Fruit fly (Drosophila melanogaster) whole organism, pupa: Measurements from ENCODE around the gene Naa40.

Source experiments
- CG10348 ChIP-seq: fragments of 200-800 bp; sonication (Bioruptor generic); IDR thresholded peaks from 2 replicates; pipeline ENCODE4 v1.3.6; 2022; ENCODE audit warnings: missing biosample characterization, missing genetic modification characterization
- CG12605 ChIP-seq: fragments of 200-800 bp; sonication (Bioruptor generic); IDR thresholded peaks from 2 replicates; pipeline ENCODE4 v1.3.6; 2022; ENCODE audit warnings: missing biosample characterization, missing genetic modification characterization
- CG13204 ChIP-seq: fragments of 200-800 bp; sonication (Bioruptor generic); optimal IDR thresholded peaks from 2 replicates; lab custom pipeline; 2018; ENCODE audit warnings: missing biosample characterization, mild to moderate bottlenecking, missing genetic modification characterization, moderate library complexity
- CG14655 ChIP-seq: fragments of 200-800 bp; sonication (Bioruptor generic); optimal IDR thresholded peaks from 3 replicates; lab custom pipeline; 2017; ENCODE audit warnings: mild to moderate bottlenecking, missing biosample characterization, missing genetic modification reagents, missing genetic modification characterization
- CG15710 ChIP-seq: fragments of 200-800 bp; sonication (Bioruptor generic); optimal IDR thresholded peaks from 2 replicates; lab custom pipeline; 2018; ENCODE audit warnings: missing biosample characterization, mild to moderate bottlenecking, missing genetic modification characterization, moderate library complexity
- CG17806 ChIP-seq: fragments of 200-800 bp; sonication (Bioruptor generic); optimal IDR thresholded peaks from 2 replicates; lab custom pipeline; 2018; ENCODE audit warnings: missing biosample characterization, mild to moderate bottlenecking, missing genetic modification characterization, moderate library complexity
- CG32121 ChIP-seq: fragments of 200-800 bp; sonication (Bioruptor generic); IDR thresholded peaks from 2 replicates; pipeline ENCODE4 v1.3.6; 2022; ENCODE audit warnings: missing biosample characterization, missing genetic modification characterization
- CG34367 ChIP-seq: fragments of 200-800 bp; sonication (Bioruptor generic); optimal IDR thresholded peaks from 2 replicates; lab custom pipeline; 2018; ENCODE audit warnings: missing biosample characterization, mild to moderate bottlenecking, missing genetic modification characterization
- CG4496 ChIP-seq: fragments of 200-800 bp; sonication (Bioruptor generic); IDR thresholded peaks from 3 replicates; pipeline ENCODE4 v1.3.6; 2022; ENCODE audit warnings: missing biosample characterization, missing genetic modification characterization
- CG8159 ChIP-seq: fragments of 200-800 bp; sonication (Bioruptor generic); optimal IDR thresholded peaks from 3 replicates; lab custom pipeline; 2018; ENCODE audit warnings: missing biosample characterization, mild to moderate bottlenecking, missing genetic modification characterization, moderate library complexity
- CG8301 ChIP-seq: fragments of 200-800 bp; sonication (Bioruptor generic); optimal IDR thresholded peaks from 2 replicates; lab custom pipeline; 2018; ENCODE audit warnings: missing biosample characterization, mild to moderate bottlenecking, missing genetic modification characterization
- CG9948 ChIP-seq: fragments of 200-800 bp; sonication (Bioruptor generic); optimal IDR thresholded peaks from 2 replicates; lab custom pipeline; 2018; ENCODE audit warnings: missing biosample characterization, mild to moderate bottlenecking, missing genetic modification characterization, moderate library complexity
- D1 ChIP-seq: fragments of 200-800 bp; sonication (Bioruptor generic); optimal IDR thresholded peaks from 2 replicates; lab custom pipeline; 2018; ENCODE audit warnings: missing biosample characterization, mild to moderate bottlenecking, missing genetic modification characterization, moderate library complexity
- EcR ChIP-seq: fragments of 200-800 bp; sonication (Bioruptor generic); optimal IDR thresholded peaks from 3 replicates; lab custom pipeline; 2019; ENCODE audit warnings: missing biosample characterization, missing genetic modification characterization, mild to moderate bottlenecking, moderate library complexity, missing genetic modification reagents
- Ets98B ChIP-seq: fragments of 200-800 bp; sonication (Bioruptor generic); IDR thresholded peaks from 2 replicates; pipeline ENCODE4 v1.3.6; 2022; ENCODE audit warnings: missing biosample characterization, missing genetic modification characterization
- Pif1A ChIP-seq: fragments of 200-800 bp; sonication (Bioruptor generic); optimal IDR thresholded peaks from 3 replicates; lab custom pipeline; 2016; ENCODE audit warnings: missing biosample characterization, missing genetic modification characterization
- Pif1B ChIP-seq: fragments of 200-800 bp; sonication (Bioruptor generic); optimal IDR thresholded peaks from 3 replicates; lab custom pipeline; 2016; ENCODE audit warnings: missing biosample characterization, missing genetic modification characterization
- Snoo ChIP-seq: fragments of 200-800 bp; sonication (Bioruptor generic); optimal IDR thresholded peaks from 3 replicates; lab custom pipeline; 2017; ENCODE audit warnings: missing biosample characterization, mild to moderate bottlenecking, missing genetic modification characterization, inconsistent platforms
- fd96Ca ChIP-seq: fragments of 200-800 bp; sonication (Bioruptor generic); IDR thresholded peaks from 3 replicates; pipeline ENCODE4 v1.3.6; 2022; ENCODE audit warnings: missing biosample characterization, missing genetic modification characterization
- gl ChIP-seq: fragments of 200-800 bp; sonication (Bioruptor generic); optimal IDR thresholded peaks from 2 replicates; lab custom pipeline; 2018; ENCODE audit warnings: missing biosample characterization, mild to moderate bottlenecking, missing genetic modification characterization
- rn ChIP-seq: fragments of 200-800 bp; sonication (Bioruptor generic); IDR thresholded peaks from 2 replicates; pipeline ENCODE4 v1.3.6; 2022; ENCODE audit warnings: missing biosample characterization, missing genetic modification characterization

The Naa40 gene

dm6 chr3R:29748591-29749303, 24.0 kb upstream of the Naa40 start, which contains the start of the genes ATPsyngamma and yata:
Gene ATPsyngamma, minus strand, starts transcription at chr3R:29749163.
Gene yata, plus strand, starts transcription at chr3R:29749219.
- TF ChIP-seq CG4496, result 0 out of 3 replicates have a peak, but pooled peaks have one; percentile 27
- TF ChIP-seq CG13204 (GFP tag; lab: Kevin White, UChicago), result no peak
- TF ChIP-seq D1, result no peak
- TF ChIP-seq rn (GFP tag; lab: Robert Waterston, UW), result no peak
- TF ChIP-seq Snoo (tag; lab: Kevin White, UChicago), result peak; percentile 39
- no peak for TF ChIP-seq Pif1A
- no peak for TF ChIP-seq CG12605
- TF ChIP-seq CG15710 (tag; lab: Kevin White, UChicago), result peak; percentile 45
- no peak for TF ChIP-seq CG9948 (tag; lab: Kevin White, UChicago)

dm6 chr3R:29745056-29745455, 20.3 kb upstream of the Naa40 start, which contains the start of the genes Wdr24 and IntS11:
Gene Wdr24, minus strand, starts transcription at chr3R:29745092.
Gene IntS11, plus strand, starts transcription at chr3R:29745337.
- TF ChIP-seq CG12605 (peak; percentile 97), D1 (no peak), CG4496 (peak; percentile 99), CG13204 (GFP tag; lab: Kevin White, UChicago) (no peak), Ets98B (GFP tag; lab: Robert Waterston, UW) (peak; percentile 98), CG32121 (peak; percentile 98), Snoo (tag; lab: Kevin White, UChicago) (peak; percentile 95), CG9948 (tag; lab: Kevin White, UChicago) (peak; percentile 92), EcR (peak; percentile 7), CG17806 (peak; percentile 96), CG34367 (tag; lab: Kevin White, UChicago) (peak; percentile 94), gl (tag; lab: Kevin White, UChicago) (peak; percentile 83), CG8159 (tag; lab: Kevin White, UChicago) (peak; percentile 94), Pif1B (GFP tag; lab: Kevin White, UChicago) (no peak), CG14655 (GFP tag; lab: Kevin White, UChicago) (no peak), CG10348 (GFP tag; lab: Robert Waterston, UW) (peak; percentile 99), CG8301 (peak; percentile 96), CG15710 (tag; lab: Kevin White, UChicago) (peak; percentile 98), fd96Ca (GFP tag; lab: Robert Waterston, UW) (peak; percentile 98), rn (GFP tag; lab: Robert Waterston, UW) (peak; percentile 98), Pif1A (no peak)

dm6 chr3R:29740078-29740477, 15.3 kb upstream of the Naa40 start:
- peak; percentile 50 for TF ChIP-seq EcR
- TF ChIP-seq CG32121, result no peak

- TF ChIP-seq fd96Ca (GFP tag; lab: Robert Waterston, UW) (no peak), D1 (no peak), CG10348 (GFP tag; lab: Robert Waterston, UW) (no peak), Pif1B (GFP tag; lab: Kevin White, UChicago) (peak; percentile 48), Snoo (tag; lab: Kevin White, UChicago) (peak; percentile 63), gl (tag; lab: Kevin White, UChicago) (no peak), CG12605 (no peak), CG14655 (GFP tag; lab: Kevin White, UChicago) (peak; percentile 58), Pif1A (peak; percentile 51), CG32121 (no peak), CG15710 (tag; lab: Kevin White, UChicago) (peak; percentile 40), CG34367 (tag; lab: Kevin White, UChicago) (peak; percentile 37), rn (GFP tag; lab: Robert Waterston, UW) (no peak), CG9948 (tag; lab: Kevin White, UChicago) (peak; percentile 7), CG4496 (no peak), CG17806 (peak; percentile 61), CG8159 (tag; lab: Kevin White, UChicago) (peak; percentile 46), CG13204 (GFP tag; lab: Kevin White, UChicago) (no peak), EcR (no peak), Ets98B (GFP tag; lab: Robert Waterston, UW) (no peak), CG8301 (peak; percentile 63)
- TF ChIP-seq, all 21 proteins: peak for 10
Measured at dm6 chr3R:29737891-29738290, 13.1 kb upstream of the Naa40 start, which contains the start of gene Gnpnat. Gene Gnpnat, plus strand, starts transcription at chr3R:29738275.

- TF ChIP-seq rn (GFP tag; lab: Robert Waterston, UW) (peak; percentile 100), CG9948 (tag; lab: Kevin White, UChicago) (peak; percentile 98), Snoo (tag; lab: Kevin White, UChicago) (peak; percentile 99), D1 (no peak), EcR (peak; percentile 61), CG10348 (GFP tag; lab: Robert Waterston, UW) (peak; percentile 100), CG14655 (GFP tag; lab: Kevin White, UChicago) (peak; percentile 99), CG32121 (peak; percentile 100), CG15710 (tag; lab: Kevin White, UChicago) (peak; percentile 99), CG8301 (peak; percentile 98), gl (tag; lab: Kevin White, UChicago) (peak; percentile 98), Pif1A (peak; percentile 100), CG17806 (peak; percentile 99), CG13204 (GFP tag; lab: Kevin White, UChicago) (no peak), CG8159 (tag; lab: Kevin White, UChicago) (peak; percentile 98), CG12605 (peak; percentile 100), Ets98B (GFP tag; lab: Robert Waterston, UW) (peak; percentile 100), CG34367 (tag; lab: Kevin White, UChicago) (peak; percentile 96), CG4496 (peak; percentile 100), Pif1B (GFP tag; lab: Kevin White, UChicago) (peak; percentile 98), fd96Ca (GFP tag; lab: Robert Waterston, UW) (peak; percentile 100)
Measured at dm6 chr3R:29736678-29737093, 11.9 kb upstream of the Naa40 start, which contains the start of the genes CG7601 and CIA30. Gene CG7601, minus strand, starts transcription at chr3R:29736745. Gene CIA30, plus strand, starts transcription at chr3R:29736965.
